Worm (Caenorhabditis elegans): ENCODE results near the gene Y42H9AR.5.

DNA sequence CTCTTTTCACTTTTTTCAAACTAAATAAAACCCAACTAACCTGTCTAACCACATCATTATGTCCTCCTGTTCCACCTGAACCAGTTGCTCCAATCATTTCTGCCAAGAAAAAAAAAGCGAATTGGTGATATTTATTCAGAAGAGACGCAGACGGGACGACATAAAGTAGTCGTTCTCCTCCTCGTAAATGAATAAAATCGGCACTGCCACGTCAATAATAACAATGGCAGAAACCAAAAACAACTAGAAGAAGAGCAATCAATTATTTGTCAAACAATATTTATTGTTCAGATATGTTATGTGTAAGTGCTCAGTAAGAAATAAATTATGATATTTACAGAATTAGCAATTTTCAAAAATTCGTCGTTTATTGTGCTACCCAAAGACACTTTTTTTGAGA lies 5.2 kb downstream of the Y42H9AR.5 start, which contains the start of gene rabs-5:
- TF ChIP-seq ceh-2 (tag; optimal IDR thresholded peaks at IDR 0.05) (no peak), hlh-13 (GFP tag; optimal IDR thresholded peaks at IDR 0.05) (no peak), hlh-6 (tag; optimal IDR thresholded peaks at IDR 0.05) (no peak), gmeb-2 (tag; optimal IDR thresholded peaks at IDR 0.05) (no peak), F13H6.1 (tag; optimal IDR thresholded peaks at IDR 0.05) (no peak), ttx-3 (tag; optimal IDR thresholded peaks at IDR 0.05) (no peak), ceh-48 (tag; optimal IDR thresholded peaks at IDR 0.05) (no peak), sox-4 (tag; optimal IDR thresholded peaks at IDR 0.05) (no peak), unc-86 (tag; optimal IDR thresholded peaks at IDR 0.05) (no peak), ceh-45 (GFP tag; IDR thresholded peaks at IDR 0.05) (no peak), ama-1 (optimal IDR thresholded peaks at IDR 0.05) (no peak), C08G9.2 (tag; optimal IDR thresholded peaks at IDR 0.05) (no peak), ceh-24 (tag; optimal IDR thresholded peaks at IDR 0.05) (no peak)
